Worm (Caenorhabditis elegans): ENCODE data around the gene Y41D4A.6.
A peak's percentile ranks its signal among the peaks of the same experiment; 100 is the strongest.

Gene Y41D4A.6

DNA sequence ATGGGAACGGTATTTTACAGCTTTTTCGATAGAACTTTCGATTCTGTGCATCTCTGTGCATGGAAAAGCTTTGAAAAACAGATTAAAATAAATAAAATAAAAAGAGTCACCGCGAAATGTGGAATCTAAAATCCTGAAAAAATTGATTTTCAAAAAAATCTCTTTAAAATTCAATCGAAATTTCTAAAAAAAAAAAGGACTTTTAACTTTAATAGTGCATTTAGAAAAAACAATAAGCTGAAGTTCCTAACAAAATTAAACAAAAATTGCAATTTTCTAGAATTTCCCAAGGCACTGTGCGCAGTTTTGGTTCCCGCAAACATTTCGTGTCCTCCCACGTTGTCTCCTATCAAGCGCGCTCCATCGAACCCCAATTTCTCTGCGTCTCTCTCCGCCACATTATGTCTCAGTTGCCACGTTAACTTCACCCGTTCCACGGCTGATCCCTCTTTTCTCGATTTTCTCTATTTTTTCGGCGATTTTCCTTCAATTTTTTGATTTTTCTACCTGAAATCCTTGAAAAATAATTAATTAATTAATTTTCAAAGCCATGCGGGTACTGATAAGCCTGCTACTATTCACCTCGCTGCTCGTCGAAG lies at the start of gene Y41D4A.6, which contains the start of gene Y41D4A.4:
Y41D4A.6 (minus strand) TSS at position 51 of the 599 bp plus-strand sequence.
Y41D4A.4 (plus strand) TSS at position 549 of the 599 bp plus-strand sequence.
- TF ChIP-seq pha-2 (tag; optimal IDR thresholded peaks at IDR 0.05) (peak; percentile 80), pqm-1 (tag; optimal IDR thresholded peaks at IDR 0.05) (peak; percentile 99), unc-3 (GFP tag; conservative IDR thresholded peaks at IDR 0.05) (no peak; the same call in 1 of the 2 replicates), unc-3 (tag; optimal IDR thresholded peaks at IDR 0.05) (peak; percentile 95), Y22D7AL.16 (tag; optimal IDR thresholded peaks at IDR 0.05) (peak; percentile 23), ztf-16 (tag; optimal IDR thresholded peaks at IDR 0.05) (peak; percentile 92), tbx-7 (tag; optimal IDR thresholded peaks at IDR 0.05) (peak; percentile 98), hlh-15 (tag; optimal IDR thresholded peaks at IDR 0.05) (peak; percentile 92), ceh-18 (tag; optimal IDR thresholded peaks at IDR 0.05) (peak; percentile 90), fkh-10 (GFP tag; optimal IDR thresholded peaks at IDR 0.05) (no peak), ceh-9 (tag; optimal IDR thresholded peaks at IDR 0.05) (no peak), elt-4 (tag; optimal IDR thresholded peaks at IDR 0.05) (peak; percentile 89), fax-1 (tag; optimal IDR thresholded peaks at IDR 0.05) (peak; percentile 98), pag-3 (tag; optimal IDR thresholded peaks at IDR 0.05; ENCODE audit: borderline replicate concordance) (peak; percentile 92), ahr-1 (tag; optimal IDR thresholded peaks at IDR 0.05) (peak; percentile 98), ama-1 (optimal IDR thresholded peaks at IDR 0.05) (no peak), odd-2 (tag; optimal IDR thresholded peaks at IDR 0.05) (no peak), dmd-4 (tag; optimal IDR thresholded peaks at IDR 0.05; ENCODE audit: borderline replicate concordance) (peak; percentile 90), rnt-1 (tag; optimal IDR thresholded peaks at IDR 0.05) (peak; percentile 97), ref-2 (tag; optimal IDR thresholded peaks at IDR 0.05) (peak; percentile 99), hlh-13 (GFP tag; optimal IDR thresholded peaks at IDR 0.05) (peak; percentile 1), K02D7.2 (tag; optimal IDR thresholded peaks at IDR 0.05) (peak; percentile 65), nfya-1 (tag; optimal IDR thresholded peaks at IDR 0.05) (peak; percentile 68), pha-4 (tag; optimal IDR thresholded peaks at IDR 0.05) (no peak), npax-4 (tag; optimal IDR thresholded peaks at IDR 0.05) (peak; percentile 66), hlh-8 (tag; optimal IDR thresholded peaks at IDR 0.05) (peak; percentile 98), ceh-45 (GFP tag; IDR thresholded peaks at IDR 0.05) (no peak), C08G9.2 (tag; optimal IDR thresholded peaks at IDR 0.05) (peak; percentile 99), ceh-31 (tag; optimal IDR thresholded peaks at IDR 0.05) (peak; percentile 100), F13H6.1 (tag; optimal IDR thresholded peaks at IDR 0.05) (peak; percentile 97), elt-2 (tag; optimal IDR thresholded peaks at IDR 0.05) (peak; percentile 92), syd-9 (tag; optimal IDR thresholded peaks at IDR 0.05) (peak; percentile 82), pros-1 (tag; optimal IDR thresholded peaks at IDR 0.05) (no peak), sdc-2 (tag; optimal IDR thresholded peaks at IDR 0.05) (peak; percentile 69), ceh-14 (tag; optimal IDR thresholded peaks at IDR 0.05) (peak; percentile 98), ceh-19 (GFP tag; optimal IDR thresholded peaks at IDR 0.05) (peak; percentile 82), ceh-24 (tag; optimal IDR thresholded peaks at IDR 0.05) (peak; percentile 52), sox-4 (tag; optimal IDR thresholded peaks at IDR 0.05) (peak; percentile 19), eyg-1 (tag; optimal IDR thresholded peaks at IDR 0.05) (peak; percentile 82), sox-2 (GFP tag; IDR thresholded peaks at IDR 0.05) (no peak), T23F11.4 (GFP tag; optimal IDR thresholded peaks at IDR 0.05) (peak; percentile 21), unc-42 (tag; optimal IDR thresholded peaks at IDR 0.05) (peak; percentile 99), tbx-2 (tag; optimal IDR thresholded peaks at IDR 0.05) (peak; percentile 99), gmeb-2 (tag; optimal IDR thresholded peaks at IDR 0.05) (peak; percentile 31), che-1 (tag; optimal IDR thresholded peaks at IDR 0.05) (peak; percentile 65), dve-1 (tag; optimal IDR thresholded peaks at IDR 0.05) (peak; percentile 43), hlh-6 (tag; optimal IDR thresholded peaks at IDR 0.05) (peak; percentile 85), ceh-34 (tag; optimal IDR thresholded peaks at IDR 0.05) (peak; percentile 93), pat-9 (tag; optimal IDR thresholded peaks at IDR 0.05) (no peak), zip-5 (tag; optimal IDR thresholded peaks at IDR 0.05) (peak; percentile 99), ceh-6 (GFP tag; optimal IDR thresholded peaks at IDR 0.05) (peak; percentile 3), ceh-30 (tag; optimal IDR thresholded peaks at IDR 0.05) (no peak), mec-3 (tag; optimal IDR thresholded peaks at IDR 0.05; ENCODE audit: borderline replicate concordance) (peak; percentile 98)
